Fruit fly (Drosophila melanogaster): ENCODE measurements around the gene CG8997.

Gene CG8997

dm6 chr2L:13839744-13840151, 5.4 kb downstream of the CG8997 start (continued):
- TF ChIP-seq GATAe (GFP tag; conservative IDR thresholded peaks at IDR 0.05) (no peak), rib (GFP tag; IDR thresholded peaks at IDR 0.05) (0 out of 2 replicates have a peak, but pooled peaks have one; percentile 36), CG8290 (GFP tag; optimal IDR thresholded peaks at IDR 0.05) (peak; percentile 81), CG8290 (tag; optimal IDR thresholded peaks at IDR 0.05) (peak in 1 of 2 experiments; percentile 1), Deaf1 (tag; optimal IDR thresholded peaks at IDR 0.05) (peak; percentile 70), MESR4 (GFP tag; optimal IDR thresholded peaks at IDR 0.05) (no peak), YL-1 (GFP tag; optimal IDR thresholded peaks at IDR 0.05) (peak; percentile 41), HHEX (GFP tag; optimal IDR thresholded peaks at IDR 0.05) (peak; percentile 61), slp2 (GFP tag; optimal IDR thresholded peaks at IDR 0.05) (peak; percentile 80), lmd (GFP tag; IDR thresholded peaks at IDR 0.05) (peak; percentile 81), CG6854 (GFP tag; optimal IDR thresholded peaks at IDR 0.05) (peak; percentile 2), Hr51 (GFP tag; optimal IDR thresholded peaks at IDR 0.05) (peak; percentile 23 to 88), CG12104 (GFP tag; optimal IDR thresholded peaks at IDR 0.05) (peak; percentile 90), crp (GFP tag; optimal IDR thresholded peaks at IDR 0.05) (peak in 1 of 2 experiments; percentile 17), mld (GFP tag; IDR thresholded peaks at IDR 0.05; ENCODE audit: partially characterized antibody) (no peak), CG18011 (GFP tag; optimal IDR thresholded peaks at IDR 0.05) (peak; percentile 40), NfI (GFP tag; optimal IDR thresholded peaks at IDR 0.05) (peak; percentile 78), az2 (GFP tag; optimal IDR thresholded peaks at IDR 0.05) (peak; percentile 87), CG6791 (GFP tag; IDR thresholded peaks at IDR 0.05; ENCODE audit: partially characterized antibody) (no peak), CG13894 (tag; optimal IDR thresholded peaks at IDR 0.05) (no peak), aop (GFP tag; IDR thresholded peaks at IDR 0.05) (no peak), Elba2 (GFP tag; optimal IDR thresholded peaks at IDR 0.05) (no peak), CG17385 (GFP tag; optimal IDR thresholded peaks at IDR 0.05) (peak; percentile 76), chm (GFP tag; IDR thresholded peaks at IDR 0.05) (peak; percentile 55; the same call in 1 of the 2 replicates), zfh2 (GFP tag; optimal IDR thresholded peaks at IDR 0.05) (peak; percentile 52), Ptx1 (GFP tag; IDR thresholded peaks at IDR 0.05) (peak; percentile 80), danr (GFP tag; IDR thresholded peaks at IDR 0.05) (peak; percentile 74), Rx (GFP tag; IDR thresholded peaks at IDR 0.05) (0 out of 2 replicates have a peak, but pooled peaks have one; percentile 42), CG11093 (GFP tag; IDR thresholded peaks at IDR 0.05) (peak; percentile 56; the same call in 1 of the 3 replicates), ttk (GFP tag; IDR thresholded peaks at IDR 0.05) (peak; percentile 65), CG12071 (GFP tag; optimal IDR thresholded peaks at IDR 0.05) (peak; percentile 44), Side (GFP tag; optimal IDR thresholded peaks at IDR 0.05) (peak; percentile 57), hkb (optimal IDR thresholded peaks at IDR 0.05) (no peak), hkb (GFP tag; IDR thresholded peaks at IDR 0.05) (peak; percentile 90), CG15601 (tag; optimal IDR thresholded peaks at IDR 0.05) (peak; percentile 89), CG30431 (GFP tag; optimal IDR thresholded peaks at IDR 0.05) (peak; percentile 68), en (GFP tag; optimal IDR thresholded peaks at IDR 0.05) (peak; percentile 83), lbe (GFP tag; optimal IDR thresholded peaks at IDR 0.05) (peak; percentile 81), br (optimal IDR thresholded peaks at IDR 0.05) (no peak), Antp (GFP tag; optimal IDR thresholded peaks at IDR 0.05) (peak; percentile 65), CG9609 (GFP tag; optimal IDR thresholded peaks at IDR 0.05) (peak; percentile 71), BtbVII (GFP tag; optimal IDR thresholded peaks at IDR 0.05) (peak; percentile 63), CG2712 (tag; optimal IDR thresholded peaks at IDR 0.05) (peak; percentile 85), CG4617 (GFP tag; optimal IDR thresholded peaks at IDR 0.05; ENCODE audit: borderline replicate concordance) (peak; percentile 27), sob (GFP tag; IDR thresholded peaks at IDR 0.05) (peak; percentile 68), CG5953 (GFP tag; IDR thresholded peaks at IDR 0.05) (peak; percentile 61), Atf3 (GFP tag; optimal IDR thresholded peaks at IDR 0.05) (peak; percentile 4), jumu (GFP tag; optimal IDR thresholded peaks at IDR 0.05) (peak; percentile 66), org-1 (GFP tag; optimal IDR thresholded peaks at IDR 0.05) (peak; percentile 86), croc (GFP tag; conservative IDR thresholded peaks at IDR 0.05) (peak; percentile 69), sc (optimal IDR thresholded peaks at IDR 0.05) (no peak), sc (GFP tag; optimal IDR thresholded peaks at IDR 0.05) (peak; percentile 62)
